Fruit fly (Drosophila melanogaster): Measurements from ENCODE around the gene CG15390.

DNA sequence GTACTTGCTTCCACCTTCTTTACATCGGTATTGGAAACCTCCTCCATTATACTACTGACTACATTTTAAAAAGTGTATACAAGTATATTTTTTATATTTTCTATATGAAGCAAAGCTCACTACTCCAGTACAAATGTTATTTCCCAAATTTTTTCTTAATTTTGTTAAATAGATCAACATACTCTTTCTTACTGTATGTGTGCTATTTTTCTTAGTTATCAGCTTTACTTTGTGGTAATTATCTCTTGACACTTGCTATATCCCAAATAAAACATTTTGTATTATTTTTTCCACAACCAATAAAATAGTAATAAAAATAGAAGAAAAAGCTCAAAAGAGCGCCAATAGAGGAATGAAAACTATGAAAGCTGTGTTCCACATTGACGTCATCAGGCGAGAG is 16.1 kb downstream of the CG15390 start, which contains the start of gene CG43750:
- TF ChIP-seq CG8478 (optimal IDR thresholded peaks at IDR 0.05) (no peak), CTCF (optimal IDR thresholded peaks at IDR 0.05) (no peak)
